Fruit fly (Drosophila melanogaster) whole organism, wandering third instar larva: ENCODE results near the gene CG13613.

Experiments used
- Hr78 ChIP-seq: fragments of >200 bp; optimal IDR thresholded peaks from 2 replicates; lab custom pipeline; 2017; ENCODE audit warnings: missing biosample characterization, missing genetic modification characterization
- Jra ChIP-seq: sonication (Bioruptor generic); optimal IDR thresholded peaks from 2 replicates; lab custom pipeline; 2016; ENCODE audit warnings: missing biosample characterization, missing genetic modification characterization
- OdsH ChIP-seq: fragments of 200-800 bp; sonication (Bioruptor generic); optimal IDR thresholded peaks from 2 replicates; lab custom pipeline; 2016; ENCODE audit warnings: missing biosample characterization, mild to moderate bottlenecking, missing genetic modification characterization
- foxo ChIP-seq, 2 experiments: fragments of 200-800 bp; sonication (Bioruptor generic); optimal IDR thresholded peaks; 2 replicates in 1 of 2; 3 replicates in 1 of 2; lab custom pipeline; 2016 to 2017; ENCODE audit warnings: missing biosample characterization in 2 of 2, missing genetic modification characterization in 2 of 2
- h ChIP-seq: fragments of 200-800 bp; sonication (Bioruptor generic); optimal IDR thresholded peaks from 3 replicates; lab custom pipeline; 2016; ENCODE audit warnings: missing biosample characterization, mild to moderate bottlenecking, missing genetic modification characterization

DNA sequence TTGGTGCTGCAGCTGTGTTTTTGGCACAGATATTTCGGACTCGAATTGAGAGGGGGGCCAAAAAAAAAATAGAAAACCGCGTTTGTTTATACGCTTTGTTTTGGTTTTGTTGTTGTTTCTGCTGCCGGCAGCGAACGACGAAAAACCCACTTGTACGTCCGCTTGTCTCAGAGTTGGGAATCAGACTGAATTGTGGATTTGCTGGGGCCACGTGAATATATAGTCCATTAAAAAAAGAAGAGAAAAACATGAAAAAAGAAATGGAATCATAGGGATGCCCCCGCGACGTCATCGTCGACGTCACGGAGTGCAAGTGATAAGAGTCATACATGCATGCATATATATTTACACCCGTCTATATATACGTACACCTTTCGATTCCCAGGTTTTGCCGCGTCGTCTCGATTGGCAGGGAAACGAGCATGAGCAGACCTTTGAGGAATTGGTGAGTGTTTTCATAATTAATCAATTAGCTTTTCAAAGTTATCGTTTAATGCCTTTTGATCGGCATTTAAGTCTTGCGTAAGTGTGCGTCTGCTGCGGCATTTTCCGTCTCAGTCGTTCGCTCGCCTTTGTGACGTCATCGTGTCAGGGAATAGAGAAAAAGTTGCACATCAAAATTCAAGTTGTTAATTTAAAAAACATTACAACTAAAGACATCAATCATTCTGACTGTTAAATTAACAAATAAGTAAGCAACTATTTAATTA lies 45.6 kb upstream of the CG13613 start:
- no peak for TF ChIP-seq Hr78 (GFP tag; lab: Kevin White, UChicago)
- TF ChIP-seq Jra (GFP tag; lab: Kevin White, UChicago), result no peak
- TF ChIP-seq foxo (GFP tag; optimal IDR thresholded peaks at IDR 0.05; lab: Kevin White, UChicago), result no peak
- TF ChIP-seq OdsH, result no peak
- no peak for TF ChIP-seq h (GFP tag; lab: Kevin White, UChicago)
